Worm (Caenorhabditis elegans) whole organism, L4/young adult: ENCODE results near the gene T08A9.13.

ENCODE experiments used
- W03F9.2 ChIP-seq: fragments of 150-350 bp; optimal IDR thresholded peaks from 2 replicates; lab custom pipeline; 2014; ENCODE audit warnings: missing biosample characterization, missing genetic modification characterization
- him-1 ChIP-seq: sonication (generic microtip); optimal IDR thresholded peaks from 2 replicates; lab custom pipeline; 2016; ENCODE audit warnings: missing genotype, missing genetic modification reagents, missing genetic modification characterization, missing compliant biosample characterization

- no peak for TF ChIP-seq him-1 (tag; lab: Kevin White, UChicago)
- no peak for TF ChIP-seq W03F9.2 (tag; lab: Kevin White, UChicago)
These were observed 7.4 kb upstream of the T08A9.13 start, which contains the start of gene ttr-59 for ce11 chrX:7329601-7330000.
